Worm (Caenorhabditis elegans) whole organism, L4/young adult: ENCODE results near the gene ndx-3.

Experiments
- W03F9.2 ChIP-seq: fragments of 150-350 bp; optimal IDR thresholded peaks from 2 replicates; lab custom pipeline; 2014; ENCODE audit warnings: missing biosample characterization, missing genetic modification characterization
- dao-5 ChIP-seq: sonication (generic microtip); optimal IDR thresholded peaks from 2 replicates; lab custom pipeline; 2016; ENCODE audit warnings: missing genotype, missing genetic modification characterization, moderate library complexity, missing compliant biosample characterization
- him-1 ChIP-seq: sonication (generic microtip); optimal IDR thresholded peaks from 2 replicates; lab custom pipeline; 2016; ENCODE audit warnings: missing genotype, missing genetic modification reagents, missing genetic modification characterization, missing compliant biosample characterization

DNA sequence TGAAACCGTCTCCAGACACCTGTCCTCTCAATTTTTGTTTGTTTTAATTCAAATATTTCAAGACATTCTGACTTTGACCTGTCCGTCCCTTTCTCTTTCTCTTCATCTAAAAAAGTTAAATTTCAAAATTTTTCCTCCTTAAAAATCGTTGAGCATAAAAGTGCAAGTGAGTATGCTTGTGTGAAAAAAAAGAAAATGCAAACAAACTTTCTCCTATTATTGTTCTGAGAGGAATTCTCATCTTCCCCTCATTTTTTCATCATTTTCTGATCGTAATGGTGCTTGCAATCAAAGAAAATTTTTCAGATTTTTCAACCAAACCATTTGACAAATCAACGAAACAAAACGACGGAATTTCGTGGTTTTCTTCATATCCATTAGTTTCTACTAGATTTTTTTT is 15.5 kb downstream of the ndx-3 start, which contains the start of gene shc-2:
- TF ChIP-seq him-1 (tag; lab: Kevin White, UChicago): no peak
- no peak for TF ChIP-seq W03F9.2 (tag; lab: Kevin White, UChicago)
- no peak for TF ChIP-seq dao-5 (tag; lab: Kevin White, UChicago)
